Fruit fly (Drosophila melanogaster) whole organism, wandering third instar larva: Measurements from ENCODE around the gene bur.
A peak's percentile ranks its signal among the peaks of the same experiment; 100 is the strongest.

Source experiments
- Abd-B ChIP-seq: fragments of >200 bp; optimal IDR thresholded peaks from 2 replicates; lab custom pipeline; 2017; ENCODE audit warnings: missing biosample characterization, missing genetic modification characterization
- CG32264 ChIP-seq: fragments of 200-800 bp; sonication (Bioruptor generic); optimal IDR thresholded peaks from 2 replicates; lab custom pipeline; 2016; ENCODE audit warnings: missing biosample characterization, missing genetic modification characterization
- CG9705 ChIP-seq: fragments of 200-800 bp; sonication (Bioruptor generic); optimal IDR thresholded peaks from 2 replicates; lab custom pipeline; 2018; ENCODE audit warnings: missing biosample characterization, mild to moderate bottlenecking, missing genetic modification characterization
- CrebA ChIP-seq: fragments of 200-800 bp; sonication (Bioruptor generic); optimal IDR thresholded peaks from 2 replicates; lab custom pipeline; 2016; ENCODE audit warnings: missing biosample characterization, mild to moderate bottlenecking, missing genetic modification characterization, borderline replicate concordance
- Dfd ChIP-seq: fragments of >200 bp; optimal IDR thresholded peaks from 2 replicates; lab custom pipeline; 2017; ENCODE audit warnings: missing biosample characterization, missing genetic modification characterization
- Dif ChIP-seq: fragments of 200-275, 200-300 bp; sonication (Bioruptor generic); optimal IDR thresholded peaks from 2 replicates; lab custom pipeline; 2018; ENCODE audit warnings: missing biosample characterization, missing genetic modification characterization; ENCODE audit not compliant: partially characterized antibody
- GATAd ChIP-seq: sonication (Bioruptor generic); optimal IDR thresholded peaks from 2 replicates; lab custom pipeline; 2016; ENCODE audit warnings: missing biosample characterization, missing genetic modification characterization
- HLH106 ChIP-seq: fragments of 200-800 bp; optimal IDR thresholded peaks from 3 replicates; lab custom pipeline; 2019; ENCODE audit warnings: missing biosample characterization, mild to moderate bottlenecking, missing genetic modification characterization, moderate library complexity
- Hnf4 ChIP-seq: fragments of 200-800 bp; sonication (Bioruptor generic); optimal IDR thresholded peaks from 2 replicates; lab custom pipeline; 2016; ENCODE audit warnings: missing biosample characterization, mild to moderate bottlenecking, missing genetic modification characterization
- Hr78 ChIP-seq: fragments of >200 bp; optimal IDR thresholded peaks from 2 replicates; lab custom pipeline; 2017; ENCODE audit warnings: missing biosample characterization, missing genetic modification characterization
- Hr83 ChIP-seq: fragments of 200-300 bp; sonication (Bioruptor generic); optimal IDR thresholded peaks from 2 replicates; lab custom pipeline; 2016; ENCODE audit warnings: missing biosample characterization, mild to moderate bottlenecking, missing genetic modification characterization, moderate library complexity; ENCODE audit not compliant: poor library complexity, severe bottlenecking
- Jra ChIP-seq: sonication (Bioruptor generic); optimal IDR thresholded peaks from 2 replicates; lab custom pipeline; 2016; ENCODE audit warnings: missing biosample characterization, missing genetic modification characterization
- Mio ChIP-seq: sonication (Bioruptor generic); optimal IDR thresholded peaks from 2 replicates; lab custom pipeline; 2016; ENCODE audit warnings: missing biosample characterization, missing genetic modification characterization
- Myc ChIP-seq: fragments of >200 bp; optimal IDR thresholded peaks from 2 replicates; lab custom pipeline; 2017
- N ChIP-seq: fragments of >200 bp; optimal IDR thresholded peaks from 2 replicates; lab custom pipeline; 2018; ENCODE audit warnings: missing biosample characterization, missing external identifiers, missing genetic modification characterization
- OdsH ChIP-seq: fragments of 200-800 bp; sonication (Bioruptor generic); optimal IDR thresholded peaks from 2 replicates; lab custom pipeline; 2016; ENCODE audit warnings: missing biosample characterization, mild to moderate bottlenecking, missing genetic modification characterization
- Rel ChIP-seq, 2 experiments: fragments of 200-800 bp; sonication (Bioruptor generic) in 1 of 2; optimal IDR thresholded peaks; 2 replicates in 1 of 2; 3 replicates in 1 of 2; lab custom pipeline; 2016 to 2019; ENCODE audit warnings: mild to moderate bottlenecking in 2 of 2, missing biosample characterization in 2 of 2, missing genetic modification characterization in 2 of 2, moderate library complexity in 1 of 2
- Sp1 ChIP-seq: fragments of 200-800 bp; sonication (Bioruptor generic); optimal IDR thresholded peaks from 3 replicates; lab custom pipeline; 2019; ENCODE audit warnings: missing biosample characterization, mild to moderate bottlenecking, missing genetic modification characterization, moderate library complexity
- Vsx2 ChIP-seq: fragments of 200-300, 225-300 bp; sonication (Bioruptor generic); optimal IDR thresholded peaks from 2 replicates; lab custom pipeline; 2018; ENCODE audit warnings: missing biosample characterization, missing genetic modification characterization; ENCODE audit not compliant: partially characterized antibody
- br ChIP-seq: fragments of 200-800 bp; sonication (Bioruptor generic); optimal IDR thresholded peaks from 2 replicates; lab custom pipeline; 2016; ENCODE audit warnings: missing biosample characterization, missing genetic modification characterization
- brk ChIP-seq: fragments of 200-800 bp; sonication (Bioruptor generic); optimal IDR thresholded peaks from 2 replicates; lab custom pipeline; 2016; ENCODE audit warnings: missing biosample characterization, mild to moderate bottlenecking, missing genetic modification characterization
- dl ChIP-seq, 2 experiments: fragments of 175-275, 200-275 bp in 1 of 2; fragments of 200-275 bp in 1 of 2; sonication (Bioruptor generic); optimal IDR thresholded peaks; lab custom pipeline; 2018; ENCODE audit warnings: mild to moderate bottlenecking in 2 of 2, missing biosample characterization in 2 of 2, missing genetic modification characterization in 2 of 2, moderate library complexity in 2 of 2; ENCODE audit not compliant: partially characterized antibody in 2 of 2, insufficient read depth in 1 of 2
- dmrt93B ChIP-seq: fragments of 200-800 bp; sonication (Bioruptor generic); optimal IDR thresholded peaks from 2 replicates; lab custom pipeline; 2018; ENCODE audit warnings: missing biosample characterization, mild to moderate bottlenecking, missing genetic modification characterization
- dsf ChIP-seq: sonication (Bioruptor generic); optimal IDR thresholded peaks from 2 replicates; lab custom pipeline; 2016; ENCODE audit warnings: missing biosample characterization, missing genetic modification characterization, borderline replicate concordance
- ey ChIP-seq: fragments of 200-800 bp; sonication (Bioruptor generic); optimal IDR thresholded peaks from 2 replicates; lab custom pipeline; 2016; ENCODE audit warnings: missing biosample characterization, missing genetic modification characterization
- foxo ChIP-seq, 2 experiments: fragments of 200-800 bp; sonication (Bioruptor generic); optimal IDR thresholded peaks; 2 replicates in 1 of 2; 3 replicates in 1 of 2; lab custom pipeline; 2016 to 2017; ENCODE audit warnings: missing biosample characterization in 2 of 2, missing genetic modification characterization in 2 of 2
- fru ChIP-seq: fragments of 200-800 bp; sonication (Bioruptor generic); optimal IDR thresholded peaks from 3 replicates; lab custom pipeline; 2016; ENCODE audit warnings: missing biosample characterization, mild to moderate bottlenecking, missing genetic modification characterization
- h ChIP-seq: fragments of 200-800 bp; sonication (Bioruptor generic); optimal IDR thresholded peaks from 3 replicates; lab custom pipeline; 2016; ENCODE audit warnings: missing biosample characterization, mild to moderate bottlenecking, missing genetic modification characterization
- jim ChIP-seq: fragments of 175-275, 200-325 bp; sonication (Bioruptor generic); optimal IDR thresholded peaks from 2 replicates; lab custom pipeline; 2016; ENCODE audit warnings: missing biosample characterization, mild to moderate bottlenecking, missing genetic modification characterization
- lola ChIP-seq: fragments of >200 bp; optimal IDR thresholded peaks from 2 replicates; lab custom pipeline; 2017; ENCODE audit warnings: missing biosample characterization, missing genetic modification characterization
- pan ChIP-seq: fragments of >200 bp; optimal IDR thresholded peaks from 2 replicates; lab custom pipeline; 2017
- psq ChIP-seq: fragments of 200-800 bp; sonication (Bioruptor generic); optimal IDR thresholded peaks from 3 replicates; lab custom pipeline; 2017; ENCODE audit warnings: missing biosample characterization, mild to moderate bottlenecking, missing genetic modification characterization, moderate library complexity
- rgr ChIP-seq: fragments of 200-800 bp; sonication (Bioruptor generic); optimal IDR thresholded peaks from 3 replicates; lab custom pipeline; 2016; ENCODE audit warnings: missing biosample characterization, mild to moderate bottlenecking, missing genetic modification characterization
- sage ChIP-seq: fragments of 200-800 bp; sonication (Bioruptor generic); optimal IDR thresholded peaks from 2 replicates; lab custom pipeline; 2016; ENCODE audit warnings: missing biosample characterization, mild to moderate bottlenecking, missing genetic modification characterization
- sv ChIP-seq: fragments of 200-800 bp; sonication (Bioruptor generic); optimal IDR thresholded peaks from 3 replicates; lab custom pipeline; 2016; ENCODE audit warnings: missing biosample characterization, missing genetic modification characterization
- tai ChIP-seq: sonication (Bioruptor generic); optimal IDR thresholded peaks from 2 replicates; lab custom pipeline; 2016; ENCODE audit warnings: missing biosample characterization, missing genetic modification characterization
- usp ChIP-seq: fragments of >200 bp; optimal IDR thresholded peaks from 2 replicates; lab custom pipeline; 2017; ENCODE audit warnings: missing biosample characterization, missing genetic modification characterization
- woc ChIP-seq: sonication (Bioruptor generic); optimal IDR thresholded peaks from 2 replicates; lab custom pipeline; 2016; ENCODE audit warnings: missing biosample characterization, mild to moderate bottlenecking, missing genetic modification characterization

The bur gene

DNA sequence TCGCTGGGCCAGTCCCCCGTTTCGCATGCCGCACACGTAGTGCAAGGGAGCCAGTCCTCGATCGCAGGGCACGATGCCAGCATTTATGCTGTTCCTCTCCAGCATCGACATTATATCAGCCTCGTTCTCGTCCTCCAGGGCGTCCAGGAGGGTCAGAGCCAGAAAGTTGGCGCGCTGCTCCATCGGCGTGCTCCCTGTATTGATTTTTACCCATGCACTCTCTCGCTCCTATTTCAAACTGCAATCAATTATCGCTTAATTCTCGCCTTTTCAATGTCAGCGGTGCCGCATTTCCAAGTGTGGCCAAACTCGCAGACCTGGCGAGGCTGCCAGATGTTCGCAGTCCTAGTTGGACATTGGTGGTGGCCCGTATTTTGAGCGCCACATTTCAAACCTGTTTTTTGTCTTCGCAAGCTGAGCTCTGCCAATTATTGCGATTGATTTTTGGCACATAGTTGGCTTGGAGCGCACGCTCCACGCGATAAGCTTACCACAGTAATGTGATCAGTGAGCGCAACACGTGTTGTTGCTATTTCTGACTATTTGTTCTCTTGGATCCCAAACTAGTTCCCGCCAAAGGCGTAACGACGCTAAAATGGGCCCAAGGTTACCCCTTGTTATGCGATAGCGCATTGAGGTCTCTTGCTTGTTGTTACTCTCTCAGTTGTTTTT lies 38.9 kb upstream of the bur start, which contains the start of gene CG8679:
TSS of gene CG8679 (minus strand) at position 305 of the 672 bp plus-strand sequence.
- peak; percentile 30 for TF ChIP-seq Vsx2
- no peak for TF ChIP-seq br (GFP tag; lab: Kevin White, UChicago)
- TF ChIP-seq Rel (GFP tag; optimal IDR thresholded peaks at IDR 0.05; lab: Kevin White, UChicago), result no peak
- peak; percentile 72 for TF ChIP-seq Rel (tag; optimal IDR thresholded peaks at IDR 0.05; lab: Kevin White, UChicago)

DNA sequence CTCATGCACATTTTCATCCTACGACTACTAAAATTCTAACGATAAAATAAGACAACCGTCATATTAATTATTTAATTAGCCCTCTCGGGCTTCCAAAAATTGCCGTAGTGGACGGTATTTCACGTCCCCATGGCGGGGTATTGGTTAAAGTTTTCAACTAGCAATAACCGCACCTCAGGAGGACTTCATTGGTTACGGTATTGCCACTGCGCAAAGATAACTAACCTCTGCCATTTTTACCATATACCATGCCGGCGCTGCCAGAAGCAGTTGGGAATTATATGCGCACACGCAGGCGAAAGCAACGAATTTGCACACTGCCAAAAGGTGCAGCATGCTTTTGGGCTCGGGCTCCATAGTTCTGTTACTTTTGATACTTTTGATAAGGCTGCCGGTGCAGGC lies 35.5 kb upstream of the bur start:
- TF ChIP-seq ey (GFP tag; lab: Kevin White, UChicago) (peak; percentile 65), sv (GFP tag; lab: Kevin White, UChicago) (peak; percentile 13), lola (GFP tag; lab: Kevin White, UChicago) (no peak), CG9705 (GFP tag; lab: Kevin White, UChicago) (no peak), Mio (GFP tag; lab: Kevin White, UChicago) (peak; percentile 44), Rel (GFP tag; optimal IDR thresholded peaks at IDR 0.05; lab: Kevin White, UChicago) (no peak), Rel (tag; optimal IDR thresholded peaks at IDR 0.05; lab: Kevin White, UChicago) (peak; percentile 44), tai (GFP tag; lab: Kevin White, UChicago) (peak; percentile 80), Dif (GFP tag; lab: Kevin White, UChicago) (peak; percentile 60), Sp1 (GFP tag; lab: Kevin White, UChicago) (no peak), pan (lab: Kevin White, UChicago) (no peak), OdsH (GFP tag; lab: Kevin White, UChicago) (peak; percentile 65), dsf (GFP tag; lab: Kevin White, UChicago) (no peak), Myc (lab: Kevin White, UChicago) (peak; percentile 54), Hnf4 (GFP tag; lab: Kevin White, UChicago) (peak; percentile 93), N (GFP tag; lab: Kevin White, UChicago) (peak; percentile 2), foxo (GFP tag; optimal IDR thresholded peaks at IDR 0.05; lab: Kevin White, UChicago) (peak in 1 of 2 experiments; percentile 74), dl (GFP tag; optimal IDR thresholded peaks at IDR 0.05; lab: Kevin White, UChicago; ENCODE audit: insufficient read depth in 1 of 2, partially characterized antibody in 2 of 2) (peak in 1 of 2 experiments; percentile 15), rgr (GFP tag; lab: Kevin White, UChicago) (peak; percentile 62), brk (GFP tag; lab: Kevin White, UChicago) (peak; percentile 49), HLH106 (peak; percentile 46), CrebA (no peak), h (GFP tag; lab: Kevin White, UChicago) (peak; percentile 83), dmrt93B (GFP tag; lab: Kevin White, UChicago) (no peak), Abd-B (GFP tag; lab: Kevin White, UChicago) (no peak), usp (no peak), jim (GFP tag; lab: Kevin White, UChicago) (peak; percentile 67), Hr78 (GFP tag; lab: Kevin White, UChicago) (no peak), Vsx2 (peak; percentile 78), fru (GFP tag; lab: Kevin White, UChicago) (peak; percentile 90), Dfd (GFP tag; lab: Kevin White, UChicago) (no peak), Hr83 (GFP tag; lab: Kevin White, UChicago) (peak; percentile 4), psq (GFP tag; lab: Kevin White, UChicago) (peak; percentile 43), CG32264 (GFP tag; lab: Kevin White, UChicago) (no peak), woc (GFP tag; lab: Kevin White, UChicago) (peak; percentile 44), Jra (peak; percentile 48), GATAd (no peak), br (GFP tag; lab: Kevin White, UChicago) (peak; percentile 66), sage (GFP tag; lab: Kevin White, UChicago) (no peak)
